Worm (Caenorhabditis elegans): ENCODE measurements around the gene nspf-2.
A peak's percentile ranks its signal among the peaks of the same experiment; 100 is the strongest.
"Not testable (repeated sequence)": the region's sequence is repeated elsewhere in the genome, so short reads cannot be mapped to it uniquely, and the experiment has no call there.

nspf-2 gene

DNA sequence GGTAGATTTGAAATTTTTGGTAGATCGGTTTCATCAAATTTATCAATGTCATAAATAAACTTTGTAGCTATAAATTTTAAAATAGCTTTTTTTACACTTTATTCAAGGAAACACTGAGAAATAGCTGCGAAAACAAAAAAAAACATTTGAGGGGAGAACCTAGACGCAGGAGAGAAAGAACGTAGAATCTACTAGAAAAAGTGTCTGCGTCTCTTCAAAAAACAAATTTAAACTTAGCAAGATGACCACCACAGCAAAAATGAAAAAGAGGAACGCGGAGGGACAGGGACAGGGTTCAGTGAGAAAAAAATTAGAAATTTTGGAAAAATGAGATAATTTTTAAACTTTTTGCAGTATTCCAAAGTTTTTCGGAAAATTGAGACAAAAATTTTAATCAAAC, 39.7 kb upstream of the nspf-2 start:
- TF ChIP-seq pha-4 (tag; optimal IDR thresholded peaks at IDR 0.05) (peak; percentile 43), nhr-25 (tag; optimal IDR thresholded peaks at IDR 0.05) (no peak), nfya-1 (tag; optimal IDR thresholded peaks at IDR 0.05; ENCODE audit: insufficient read depth) (peak; percentile 51), snpc-4 (tag; optimal IDR thresholded peaks at IDR 0.05) (peak; percentile 7), aly-2 (tag; optimal IDR thresholded peaks at IDR 0.05) (no peak), hmg-11 (tag; optimal IDR thresholded peaks at IDR 0.05) (peak; percentile 34)

DNA sequence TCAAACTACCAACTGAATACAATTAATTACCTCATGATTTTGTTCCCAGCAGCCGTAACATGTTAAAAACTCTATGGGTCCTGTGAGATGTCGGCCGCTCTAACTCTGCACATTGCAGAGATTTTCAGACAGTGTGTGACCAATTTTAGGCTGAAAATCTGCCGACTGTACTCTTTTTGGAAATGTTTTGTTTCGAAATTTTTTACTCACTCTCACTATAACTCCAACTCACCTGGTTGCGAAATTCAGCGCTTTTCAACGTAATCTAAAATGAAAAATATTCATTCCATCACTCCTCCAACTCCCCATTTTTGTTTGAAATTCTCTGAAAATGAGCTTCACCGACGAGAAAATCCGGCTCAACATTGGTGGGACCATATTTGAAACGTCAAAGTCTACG, 39.2 kb upstream of the nspf-2 start, which contains the start of the genes F22E5.13 and F22E5.6:
Gene F22E5.13 (minus strand): TSS at position 101 of the 400 bp plus-strand sequence.
Gene F22E5.6 (plus strand): TSS at position 297 of the 400 bp plus-strand sequence.
- TF ChIP-seq ceh-28 (tag; optimal IDR thresholded peaks at IDR 0.05), result no peak
- TF ChIP-seq snpc-4 (tag; optimal IDR thresholded peaks at IDR 0.05), result no peak
- TF ChIP-seq egl-27 (tag; optimal IDR thresholded peaks at IDR 0.05), result no peak
- TF ChIP-seq ceh-16 (tag; optimal IDR thresholded peaks at IDR 0.05), result no peak
- no peak for TF ChIP-seq fkh-2 (tag; optimal IDR thresholded peaks at IDR 0.05)
- TF ChIP-seq aly-2 (tag; optimal IDR thresholded peaks at IDR 0.05), result no peak
- TF ChIP-seq nhr-12 (tag; optimal IDR thresholded peaks at IDR 0.05), result no peak
- TF ChIP-seq lsy-12 (tag; optimal IDR thresholded peaks at IDR 0.05), result no peak
- no peak for TF ChIP-seq nhr-28 (tag; optimal IDR thresholded peaks at IDR 0.05)
- no peak for TF ChIP-seq ZK546.5 (tag; optimal IDR thresholded peaks at IDR 0.05)
- TF ChIP-seq skn-1 (tag; optimal IDR thresholded peaks at IDR 0.05), result no peak
- TF ChIP-seq jun-1 (tag; optimal IDR thresholded peaks at IDR 0.05), result no peak
- TF ChIP-seq ama-1 (optimal IDR thresholded peaks at IDR 0.05), result no peak
- no peak for TF ChIP-seq lin-39 (tag; optimal IDR thresholded peaks at IDR 0.05)
- no peak for TF ChIP-seq R02D3.7 (tag; optimal IDR thresholded peaks at IDR 0.05)

DNA sequence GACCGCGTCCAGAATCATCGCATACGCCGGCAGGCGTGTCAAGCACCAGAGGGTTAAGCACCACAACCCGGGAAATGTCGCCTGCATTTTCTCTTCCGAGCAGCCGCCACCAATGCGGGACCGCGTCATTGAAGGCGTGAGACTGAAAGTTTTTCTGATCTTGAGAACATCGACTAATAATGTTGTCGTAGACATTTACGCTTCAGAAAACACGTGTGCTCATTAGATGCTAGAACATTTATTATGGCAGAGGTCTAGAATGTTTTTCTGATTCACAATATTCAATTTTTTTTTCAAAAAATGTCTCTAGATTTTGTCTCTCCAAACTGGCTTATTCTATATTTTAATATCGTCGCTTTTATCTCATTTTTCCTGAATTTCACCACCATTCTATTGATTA, 32.1 kb upstream of the nspf-2 start, which contains the start of gene sri-47:
Gene sri-47 (plus strand): TSS at position 301 of the 400 bp plus-strand sequence.
- TF ChIP-seq skn-1 (tag; optimal IDR thresholded peaks at IDR 0.05) (no peak), nhr-28 (tag; optimal IDR thresholded peaks at IDR 0.05) (no peak), eor-1 (tag; optimal IDR thresholded peaks at IDR 0.05) (no peak), unc-62 (GFP tag; optimal IDR thresholded peaks at IDR 0.05) (no peak), lin-39 (tag; optimal IDR thresholded peaks at IDR 0.05) (no peak), fos-1 (tag; optimal IDR thresholded peaks at IDR 0.05) (no peak), hmg-11 (tag; optimal IDR thresholded peaks at IDR 0.05) (no peak), mdl-1 (tag; optimal IDR thresholded peaks at IDR 0.05) (no peak), nhr-25 (tag; optimal IDR thresholded peaks at IDR 0.05) (no peak), lin-15B (tag; optimal IDR thresholded peaks at IDR 0.05) (no peak)

DNA sequence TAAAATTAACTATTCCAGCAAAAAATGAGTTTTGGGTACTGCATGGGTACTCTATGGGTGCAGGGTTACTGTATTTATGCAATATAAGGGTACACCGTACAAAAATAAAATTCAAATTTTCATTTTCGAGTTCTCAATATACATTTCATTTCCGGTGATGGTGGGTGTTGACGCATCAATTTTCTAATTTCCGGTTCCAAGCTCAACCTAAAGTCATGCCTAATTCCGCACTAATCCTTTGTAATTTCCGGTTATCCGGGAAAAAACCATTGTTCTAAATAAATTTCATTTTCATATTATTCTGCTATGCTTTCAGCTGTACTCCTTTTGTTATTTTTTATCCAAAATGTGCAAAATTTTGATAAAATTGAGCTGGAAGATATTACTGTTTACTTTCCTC, 29.4 kb upstream of the nspf-2 start, which contains the start of gene gcy-21:
Gene gcy-21 (plus strand): TSS at position 301 of the 400 bp plus-strand sequence.
- no peak for TF ChIP-seq nhr-77 (tag; optimal IDR thresholded peaks at IDR 0.05)
- no peak for TF ChIP-seq zag-1 (tag; optimal IDR thresholded peaks at IDR 0.05)
- no peak for TF ChIP-seq daf-12 (tag; optimal IDR thresholded peaks at IDR 0.05)
- no peak for TF ChIP-seq ceh-9 (tag; optimal IDR thresholded peaks at IDR 0.05)
- no peak for TF ChIP-seq ceh-28 (tag; optimal IDR thresholded peaks at IDR 0.05)
- no peak for TF ChIP-seq mml-1 (tag; optimal IDR thresholded peaks at IDR 0.05)
- no peak for TF ChIP-seq lsy-12 (tag; optimal IDR thresholded peaks at IDR 0.05)
- no peak for TF ChIP-seq lin-15B (tag; optimal IDR thresholded peaks at IDR 0.05)
- TF ChIP-seq nhr-12 (tag; optimal IDR thresholded peaks at IDR 0.05), result no peak

DNA sequence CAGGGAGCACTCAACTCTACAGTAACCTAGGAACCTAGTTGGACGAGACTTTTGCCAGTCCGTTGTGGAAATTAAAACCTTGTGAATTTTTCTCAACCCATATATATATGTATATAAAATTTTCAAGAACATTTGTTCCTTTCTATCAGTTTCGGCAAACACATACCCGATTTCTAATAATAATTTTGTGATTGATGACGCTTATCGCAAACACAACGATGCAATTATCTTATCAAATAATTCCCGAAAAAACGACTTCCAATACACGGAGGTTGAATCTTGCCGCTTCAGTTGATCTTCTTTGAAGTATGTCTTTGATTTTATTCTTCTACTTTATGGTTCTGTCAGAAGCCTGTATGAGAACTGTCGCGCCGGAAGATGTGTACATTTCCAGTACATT, 23.6 kb upstream of the nspf-2 start, which contains the start of gene F22E5.2:
Gene F22E5.2 (plus strand): TSS at position 301 of the 400 bp plus-strand sequence.
- not testable (repeated sequence) for TF ChIP-seq fkh-2 (tag; optimal IDR thresholded peaks at IDR 0.05); ama-1 (optimal IDR thresholded peaks at IDR 0.05); nhr-23 (tag; optimal IDR thresholded peaks at IDR 0.05)

DNA sequence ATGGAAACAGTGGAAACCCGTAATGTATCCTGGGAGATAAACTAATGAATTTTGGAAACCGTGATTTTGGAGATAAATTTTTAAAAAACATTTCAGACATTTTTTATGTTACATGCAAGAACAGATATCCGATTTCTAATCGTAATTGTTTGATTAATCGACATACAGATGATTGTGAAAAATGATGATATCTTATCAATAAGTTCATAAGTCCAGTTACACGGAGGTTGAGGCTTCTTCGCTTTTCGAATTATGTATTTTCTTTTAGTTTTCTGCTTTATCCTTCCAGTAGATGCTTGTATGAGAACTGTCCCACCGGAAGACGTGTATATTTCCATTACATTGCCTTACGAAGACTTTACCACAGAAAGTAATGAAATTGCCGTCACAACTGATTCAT, 23.1 kb upstream of the nspf-2 start, which contains the start of gene F22E5.22:
Gene F22E5.22 (plus strand): TSS at position 301 of the 400 bp plus-strand sequence.
- TF ChIP-seq mdl-1 (tag; optimal IDR thresholded peaks at IDR 0.05) (no peak), nfya-1 (tag; optimal IDR thresholded peaks at IDR 0.05; ENCODE audit: insufficient read depth) (no peak)

DNA sequence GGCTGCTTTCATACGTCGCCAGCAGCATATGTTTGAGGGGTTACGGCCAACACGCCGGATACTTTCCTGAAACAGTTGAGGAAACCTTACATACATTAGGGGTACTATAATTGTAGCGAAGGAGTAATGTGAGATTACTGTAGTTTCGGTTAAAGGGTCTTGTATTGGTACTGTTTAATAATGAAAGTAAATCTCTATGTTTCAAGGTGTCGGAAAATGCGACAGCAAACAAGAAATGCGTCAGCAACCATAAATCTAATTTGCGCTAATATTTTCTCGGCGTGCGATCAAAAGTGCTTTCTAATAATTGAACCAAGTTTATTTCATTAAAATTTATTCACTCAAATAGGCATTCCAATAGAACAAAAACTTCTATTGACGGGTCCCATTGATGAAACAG, 16.4 kb upstream of the nspf-2 start, which contains the start of gene sri-57:
Gene sri-57 (minus strand): TSS at position 101 of the 400 bp plus-strand sequence.
- TF ChIP-seq ceh-28 (tag; optimal IDR thresholded peaks at IDR 0.05); egl-27 (tag; optimal IDR thresholded peaks at IDR 0.05); nfya-1 (tag; optimal IDR thresholded peaks at IDR 0.05; ENCODE audit: insufficient read depth): not testable (repeated sequence)
